ENCODE assay signal across 3 worm cellular contexts in genomic region chrV:5838576-5839366, ce11.
TF ChIP-seq lines count a peak whose summit lies in the region.

F26F12.2 (minus strand) TSS chrV:5838613.

TF ChIP-seq in whole organism, L1 larva, 84 proteins besides CTCF, POLR2A, EP300 and RAD21 (continued from another document):
- TF ChIP-seq nhr-90 (tag; optimal IDR thresholded peaks at IDR 0.05; lab: Kevin White, UChicago; ENCODE audit: poor library complexity): peak; percentile 9
- no peak for TF ChIP-seq vab-15 (tag; optimal IDR thresholded peaks at IDR 0.05; lab: Kevin White, UChicago)
- TF ChIP-seq elt-2 (tag; optimal IDR thresholded peaks at IDR 0.05; lab: Kevin White, UChicago): peak; percentile 9
- TF ChIP-seq lir-3 (tag; optimal IDR thresholded peaks at IDR 0.05; lab: Kevin White, UChicago; ENCODE audit: poor library complexity): peak; percentile 24
- no peak for TF ChIP-seq C16A3.4 (tag; optimal IDR thresholded peaks at IDR 0.05; lab: Kevin White, UChicago)
- peak in 1 of 2 experiments; percentile 24 for TF ChIP-seq lin-35 (GFP tag; optimal IDR thresholded peaks at IDR 0.05; lab: Kevin White, UChicago)
- no peak for TF ChIP-seq swsn-7 (tag; optimal IDR thresholded peaks at IDR 0.05; lab: Kevin White, UChicago)
- no peak for TF ChIP-seq nhr-76 (tag; optimal IDR thresholded peaks at IDR 0.05; lab: Kevin White, UChicago)
- TF ChIP-seq fos-1 (tag; optimal IDR thresholded peaks at IDR 0.05; lab: Kevin White, UChicago): no peak
- TF ChIP-seq nhr-77 (tag; optimal IDR thresholded peaks at IDR 0.05; lab: Kevin White, UChicago): no peak
- TF ChIP-seq zip-4 (GFP tag; optimal IDR thresholded peaks at IDR 0.05; lab: Kevin White, UChicago): no peak
- no peak for TF ChIP-seq lsy-2 (tag; optimal IDR thresholded peaks at IDR 0.05; lab: Kevin White, UChicago)
- no peak for TF ChIP-seq lin-13 (GFP tag; optimal IDR thresholded peaks at IDR 0.05; lab: Kevin White, UChicago)
- no peak for TF ChIP-seq snpc-4 (tag; optimal IDR thresholded peaks at IDR 0.05; lab: Kevin White, UChicago)
- no peak for TF ChIP-seq mep-1 (tag; optimal IDR thresholded peaks at IDR 0.05; lab: Kevin White, UChicago)
- TF ChIP-seq irx-1 (tag; optimal IDR thresholded peaks at IDR 0.05; lab: Kevin White, UChicago): no peak
- TF ChIP-seq tbx-2 (tag; optimal IDR thresholded peaks at IDR 0.05; lab: Kevin White, UChicago): no peak
- TF ChIP-seq ceh-88 (GFP tag; IDR thresholded peaks at IDR 0.05; lab: Robert Waterston, UW): no peak
- peak; percentile 82 for TF ChIP-seq ztf-4 (tag; optimal IDR thresholded peaks at IDR 0.05; lab: Kevin White, UChicago)
- TF ChIP-seq ceh-90 (tag; optimal IDR thresholded peaks at IDR 0.05; lab: Kevin White, UChicago): no peak
- TF ChIP-seq skn-1 (tag; optimal IDR thresholded peaks at IDR 0.05; lab: Kevin White, UChicago): no peak
- TF ChIP-seq zag-1 (tag; optimal IDR thresholded peaks at IDR 0.05; lab: Kevin White, UChicago): no peak
- no peak for TF ChIP-seq fkh-8 (tag; optimal IDR thresholded peaks at IDR 0.05; lab: Kevin White, UChicago)
- no peak for TF ChIP-seq efl-3 (GFP tag; optimal IDR thresholded peaks at IDR 0.05; lab: Kevin White, UChicago)
- TF ChIP-seq mab-9 (GFP tag; IDR thresholded peaks at IDR 0.05; lab: Robert Waterston, UW): no peak
- TF ChIP-seq Y116A8C.19 (tag; optimal IDR thresholded peaks at IDR 0.05; lab: Kevin White, UChicago; ENCODE audit: borderline replicate concordance): no peak
- peak; percentile 3 for TF ChIP-seq dsc-1 (tag; optimal IDR thresholded peaks at IDR 0.05; lab: Kevin White, UChicago)
- no peak for TF ChIP-seq egl-27 (tag; optimal IDR thresholded peaks at IDR 0.05; lab: Kevin White, UChicago)
- no peak for TF ChIP-seq ets-5 (GFP tag; IDR thresholded peaks at IDR 0.05; lab: Robert Waterston, UW)

TF ChIP-seq in whole organism, L2 larva, 48 proteins besides CTCF, POLR2A, EP300 and RAD21 (continued from another document):
- no peak for TF ChIP-seq ZK546.5 (tag; optimal IDR thresholded peaks at IDR 0.05; lab: Kevin White, UChicago)
- no peak for TF ChIP-seq unc-39 (tag; optimal IDR thresholded peaks at IDR 0.05; lab: Kevin White, UChicago)
- TF ChIP-seq peb-1 (tag; optimal IDR thresholded peaks at IDR 0.05; lab: Kevin White, UChicago): no peak
- TF ChIP-seq elt-1 (tag; optimal IDR thresholded peaks at IDR 0.05; lab: Kevin White, UChicago): no peak
- TF ChIP-seq alr-1 (tag; optimal IDR thresholded peaks at IDR 0.05; lab: Kevin White, UChicago): no peak
- peak; percentile 76 for TF ChIP-seq nhr-25 (tag; optimal IDR thresholded peaks at IDR 0.05; lab: Kevin White, UChicago)
- no peak for TF ChIP-seq lin-39 (tag; optimal IDR thresholded peaks at IDR 0.05; lab: Kevin White, UChicago)
- TF ChIP-seq mbf-1 (tag; optimal IDR thresholded peaks at IDR 0.05; lab: Kevin White, UChicago): no peak
- TF ChIP-seq nhr-23 (tag; optimal IDR thresholded peaks at IDR 0.05; lab: Kevin White, UChicago): no peak
- no peak for TF ChIP-seq ztf-1 (GFP tag; conservative IDR thresholded peaks at IDR 0.05; lab: Robert Waterston, UW)
- TF ChIP-seq unc-55 (GFP tag; optimal IDR thresholded peaks at IDR 0.05; lab: Kevin White, UChicago): no peak
- no peak for TF ChIP-seq mab-5 (tag; optimal IDR thresholded peaks at IDR 0.05; lab: Kevin White, UChicago)

TF ChIP-seq in whole organism, L4 larva, 104 proteins besides CTCF, POLR2A, EP300 and RAD21 (continued from another document):
- TF ChIP-seq dmd-6 (GFP tag; IDR thresholded peaks at IDR 0.05; lab: Robert Waterston, UW) (no peak), hif-1 (tag; optimal IDR thresholded peaks at IDR 0.05; lab: Kevin White, UChicago) (peak in 1 of 2 experiments; percentile 11), nhr-28 (tag; optimal IDR thresholded peaks at IDR 0.05; lab: Kevin White, UChicago) (no peak), unc-62 (GFP tag; optimal IDR thresholded peaks at IDR 0.05 in 1 of 2; lab: Kevin White, UChicago) (peak in 1 of 2 experiments; percentile 91), unc-62 (tag; optimal IDR thresholded peaks at IDR 0.05; lab: Kevin White, UChicago) (no peak), dve-1 (tag; optimal IDR thresholded peaks at IDR 0.05; lab: Kevin White, UChicago; ENCODE audit: insufficient read depth) (peak; percentile 68), ama-1 (optimal IDR thresholded peaks at IDR 0.05; lab: Kevin White, UChicago) (peak; percentile 79), fos-1 (tag; optimal IDR thresholded peaks at IDR 0.05; lab: Kevin White, UChicago) (no peak), dmd-9 (GFP tag; IDR thresholded peaks at IDR 0.05; lab: Robert Waterston, UW) (0 out of 2 replicates have a peak, but pooled peaks have one; percentile 46), madf-5 (GFP tag; IDR thresholded peaks at IDR 0.05; lab: Robert Waterston, UW) (peak in 1 of 2 experiments; percentile 17; a peak in 1 of 4 replicates), spr-1 (tag; optimal IDR thresholded peaks at IDR 0.05; lab: Kevin White, UChicago) (peak; percentile 6), F10B5.3 (tag; optimal IDR thresholded peaks at IDR 0.05; lab: Kevin White, UChicago) (no peak)
TF ChIP-seq in whole organism, L4 larva: peak in this region for 22.
